Worm (Caenorhabditis elegans) whole organism, L1 larva: Measurements from ENCODE around the gene apl-1.

Experiments used
- C34B4.2 ChIP-seq: sonication (generic microtip); optimal IDR thresholded peaks from 2 replicates; lab custom pipeline; 2017; ENCODE audit warnings: mild to moderate bottlenecking, missing genetic modification characterization, missing compliant biosample characterization
- blmp-1 ChIP-seq: fragments of 150-350 bp; optimal IDR thresholded peaks from 2 replicates; lab custom pipeline; 2014; ENCODE audit warnings: missing biosample characterization, missing genetic modification characterization
- elt-2 ChIP-seq: sonication (generic microtip); optimal IDR thresholded peaks from 2 replicates; lab custom pipeline; 2016; ENCODE audit warnings: missing genetic modification characterization, mild to moderate bottlenecking, inconsistent platforms, missing compliant biosample characterization, missing genetic modification reagents
- elt-3 ChIP-seq, 6 experiments: fragments of 150-350 bp in 1 of 6; sonication (generic microtip); optimal IDR thresholded peaks; 2 replicates each; lab custom pipeline; 2017 to 2018; ENCODE audit warnings: missing biosample characterization in 6 of 6, missing genetic modification characterization in 6 of 6, inconsistent platforms in 1 of 6
- mdl-1 ChIP-seq, 2 experiments: fragments of 150-350 bp; optimal IDR thresholded peaks; 2 replicates each; lab custom pipeline; 2014 to 2017; ENCODE audit warnings: missing biosample characterization in 2 of 2, missing genetic modification characterization in 2 of 2, inconsistent platforms in 1 of 2
- pag-3 ChIP-seq: sonication (generic microtip); optimal IDR thresholded peaks from 2 replicates; lab custom pipeline; 2017; ENCODE audit warnings: missing genetic modification characterization, mild to moderate bottlenecking, missing compliant biosample characterization, antibody characterized with exemption, borderline replicate concordance; ENCODE audit not compliant: insufficient read depth
- snpc-4 ChIP-seq: fragments of 150-350 bp; optimal IDR thresholded peaks from 2 replicates; lab custom pipeline; 2014; ENCODE audit warnings: missing biosample characterization, missing genetic modification characterization
- tbx-2 ChIP-seq: sonication (generic microtip); optimal IDR thresholded peaks from 2 replicates; lab custom pipeline; 2016; ENCODE audit warnings: missing genetic modification characterization, missing compliant biosample characterization

DNA sequence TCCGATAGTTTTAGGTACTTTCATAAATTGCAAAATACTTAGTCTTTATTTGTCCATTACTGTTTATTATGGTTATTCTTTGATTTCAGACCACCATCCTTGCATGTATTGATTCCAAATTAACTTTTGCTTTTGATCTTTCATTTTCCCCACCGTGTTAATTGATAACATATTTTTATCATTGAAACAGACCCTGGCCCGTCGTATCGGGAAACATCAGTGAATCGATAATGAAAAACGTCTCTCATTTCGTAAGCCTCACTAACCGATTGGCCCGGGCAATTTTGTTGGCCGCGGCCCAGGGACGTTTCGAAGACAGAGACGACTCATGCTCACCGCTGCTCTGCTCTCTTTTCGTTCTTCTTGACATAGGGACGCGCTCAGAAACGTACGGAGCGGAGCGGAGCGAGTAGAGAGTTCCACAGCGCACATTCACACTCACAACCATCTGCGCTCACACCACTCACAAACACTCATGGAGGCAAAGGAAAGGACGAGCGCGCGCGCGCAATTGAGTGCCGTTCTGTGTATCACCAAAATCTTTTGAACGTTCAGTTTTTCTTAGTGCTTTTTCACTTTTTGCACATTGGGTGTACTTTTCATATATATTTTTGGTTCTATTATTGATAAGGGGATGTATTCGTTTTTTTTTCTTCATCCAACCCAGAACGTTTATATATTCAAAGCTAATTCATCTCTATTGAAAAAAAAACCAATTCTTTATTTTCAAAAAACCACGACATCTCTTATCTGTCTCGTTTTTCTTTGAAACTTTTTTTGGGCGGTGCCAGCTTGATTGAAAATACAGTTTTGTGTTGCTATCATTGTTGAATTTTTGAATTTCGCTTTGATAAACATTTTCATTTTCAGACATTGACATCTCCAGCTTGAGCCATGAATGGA lies 52.7 kb downstream of the apl-1 start, which contains the start of gene C24H10.2:
- TF ChIP-seq elt-2 (tag; lab: Kevin White, UChicago), result peak; percentile 55
- peak; percentile 1 for TF ChIP-seq tbx-2
- TF ChIP-seq mdl-1 (tag; optimal IDR thresholded peaks at IDR 0.05; lab: Kevin White, UChicago), result peak in 1 of 2 experiments; percentile 7
- no peak for TF ChIP-seq snpc-4 (tag; lab: Kevin White, UChicago)
- no peak for TF ChIP-seq pag-3
- TF ChIP-seq C34B4.2 (tag; lab: Kevin White, UChicago), result no peak
- TF ChIP-seq blmp-1 (tag; lab: Kevin White, UChicago), result peak; percentile 15
- no peak for TF ChIP-seq elt-3 (tag; optimal IDR thresholded peaks at IDR 0.05; lab: Kevin White, UChicago)
